Fruit fly (Drosophila melanogaster): ENCODE results near the gene CheB74a.

CheB74a gene

DNA sequence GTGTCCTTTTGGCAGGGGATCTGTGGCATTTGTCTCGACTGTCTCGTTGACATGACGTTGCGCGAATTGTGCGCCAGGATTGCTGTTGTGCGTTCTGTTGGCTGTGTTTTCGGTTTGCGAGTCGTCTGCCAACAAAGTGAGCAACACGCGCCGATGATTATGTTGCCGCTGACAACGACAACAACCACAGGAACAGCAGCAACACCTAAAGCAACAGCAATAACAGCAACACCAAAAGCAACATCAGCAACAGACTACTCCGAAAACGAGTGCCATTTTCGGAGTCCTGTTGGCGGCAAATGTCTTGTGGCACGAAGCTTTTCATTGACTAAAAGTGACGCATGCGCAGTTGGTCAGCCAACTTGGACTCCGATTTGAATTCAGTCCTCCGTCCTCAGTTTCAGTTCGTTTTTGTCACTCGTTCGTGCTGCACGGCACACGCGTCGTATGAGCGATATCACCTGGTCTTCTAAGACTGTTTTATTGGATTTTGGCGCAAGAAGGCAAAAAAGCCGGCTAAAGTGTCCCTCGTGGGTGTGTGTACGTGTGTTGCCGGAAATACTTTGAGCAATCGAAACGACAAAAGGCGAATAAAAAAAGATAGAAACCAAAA, 30.0 kb downstream of the CheB74a start, which contains the start of gene Ccn:
Gene Ccn (plus strand): TSS at position 437 of the 613 bp plus-strand sequence.
- no peak for TF ChIP-seq CG8478 (optimal IDR thresholded peaks at IDR 0.05)
- TF ChIP-seq psq (optimal IDR thresholded peaks at IDR 0.05) = no peak
- no peak for TF ChIP-seq EcR (GFP tag; optimal IDR thresholded peaks at IDR 0.05)
- TF ChIP-seq pan (optimal IDR thresholded peaks at IDR 0.05) = no peak
- no peak for TF ChIP-seq Dll (optimal IDR thresholded peaks at IDR 0.05)
- no peak for TF ChIP-seq usp (GFP tag; optimal IDR thresholded peaks at IDR 0.05)

DNA sequence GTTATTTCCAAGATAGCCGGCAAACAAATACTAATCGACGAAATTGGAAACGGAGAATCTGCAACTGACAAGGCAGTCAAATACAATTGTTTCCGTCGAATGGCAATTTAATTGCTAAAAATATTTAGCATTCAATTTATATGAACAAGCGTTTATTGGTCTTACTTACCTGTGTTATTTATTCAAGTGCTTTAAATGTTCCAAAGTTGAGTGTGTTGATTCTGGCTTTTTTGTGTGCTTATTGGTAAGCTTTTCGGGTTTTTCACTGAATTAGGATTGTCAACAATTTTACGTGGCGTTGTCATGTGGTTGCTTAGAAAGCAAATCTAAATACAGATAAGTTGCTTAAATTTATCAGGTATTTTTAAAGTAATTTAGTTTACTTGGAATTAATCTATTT, 47.9 kb downstream of the CheB74a start:
- TF ChIP-seq CG8478 (optimal IDR thresholded peaks at IDR 0.05) (no peak), usp (GFP tag; optimal IDR thresholded peaks at IDR 0.05) (no peak), EcR (GFP tag; optimal IDR thresholded peaks at IDR 0.05) (no peak)

DNA sequence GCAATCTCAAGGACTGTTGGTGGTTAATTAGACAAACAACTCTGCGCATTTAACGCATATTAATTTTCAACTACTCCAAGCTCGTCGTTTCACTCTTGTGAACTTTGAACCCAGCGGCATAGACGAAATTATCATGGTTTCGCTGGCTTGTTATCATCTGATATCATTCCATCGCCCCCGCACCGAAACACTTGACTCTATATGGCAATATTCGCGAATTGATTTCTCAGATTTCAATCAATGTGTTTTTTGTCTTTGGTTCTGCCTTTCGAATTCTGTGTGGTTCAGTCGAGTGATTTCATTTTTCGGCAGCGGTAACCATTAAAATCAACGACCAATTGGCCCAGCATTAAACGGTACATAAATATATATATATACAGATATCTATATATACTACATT, 48.3 kb downstream of the CheB74a start, which contains the start of gene CG34251:
Gene CG34251 (plus strand): TSS at position 301 of the 400 bp plus-strand sequence.
- TF ChIP-seq EcR (GFP tag; optimal IDR thresholded peaks at IDR 0.05) (no peak), usp (GFP tag; optimal IDR thresholded peaks at IDR 0.05) (no peak), CG8478 (optimal IDR thresholded peaks at IDR 0.05) (no peak), Dll (optimal IDR thresholded peaks at IDR 0.05) (no peak), psq (optimal IDR thresholded peaks at IDR 0.05) (no peak), pan (optimal IDR thresholded peaks at IDR 0.05) (no peak)

All from whole organism.